Fruit fly (Drosophila melanogaster) S2 (cell line): ENCODE results near the gene Yp2.

Source experiments
- CG8478 ChIP-seq: fragments of >200 bp; optimal IDR thresholded peaks from 2 replicates; lab custom pipeline; 2018
- CTCF ChIP-seq, 2 experiments: fragments of >200 bp; optimal IDR thresholded peaks; 2 replicates each; lab custom pipeline; 2018

- no peak for TF ChIP-seq CG8478
- no peak for TF ChIP-seq CTCF (optimal IDR thresholded peaks at IDR 0.05; lab: Kevin White, UChicago)
Measured at dm6 chrX:10029730-10030129, 22.7 kb downstream of the Yp2 start.
